Fruit fly (Drosophila melanogaster): Measurements from ENCODE around the gene Vha14-2.

DNA sequence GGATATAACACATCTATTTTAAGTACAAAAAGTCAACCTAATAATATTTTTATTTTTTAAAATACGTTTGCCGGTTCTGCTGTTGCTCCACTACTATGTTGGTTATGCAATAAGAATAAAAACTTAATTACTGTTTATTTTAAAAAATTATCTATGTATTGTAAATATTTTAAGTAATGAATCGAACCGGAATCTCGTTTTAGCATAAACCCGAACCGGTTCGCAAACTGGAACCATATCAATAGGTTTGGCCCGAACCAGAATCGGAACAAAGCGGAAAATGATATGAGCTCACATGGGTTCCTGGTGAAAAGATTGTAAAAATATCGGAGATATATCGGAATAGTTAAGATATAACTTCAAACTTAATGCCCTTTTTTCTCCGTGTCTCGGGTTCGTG lies 15.7 kb upstream of the Vha14-2 start:
- TF ChIP-seq usp (GFP tag; optimal IDR thresholded peaks at IDR 0.05) (no peak), pan (optimal IDR thresholded peaks at IDR 0.05) (no peak), Dll (optimal IDR thresholded peaks at IDR 0.05) (no peak), psq (optimal IDR thresholded peaks at IDR 0.05) (no peak)

Measured in whole organism.